Fruit fly (Drosophila melanogaster): ENCODE results near the gene Taf1.

The Taf1 gene

dm6 chr3R:6662613-6663288 lies 16.1 kb downstream of the Taf1 start (continued):
- TF ChIP-seq CG2875 (GFP tag; optimal IDR thresholded peaks at IDR 0.05) (no peak), CG18476 (GFP tag; optimal IDR thresholded peaks at IDR 0.05) (no peak), CkIIα-i1 (GFP tag; IDR thresholded peaks at IDR 0.05) (no peak), CG9437 (GFP tag; optimal IDR thresholded peaks at IDR 0.05) (no peak), onecut (GFP tag; IDR thresholded peaks at IDR 0.05) (no peak), CG17328 (GFP tag; IDR thresholded peaks at IDR 0.05) (no peak), toy (GFP tag; IDR thresholded peaks at IDR 0.05) (no peak), HLH4C (GFP tag; IDR thresholded peaks at IDR 0.05; ENCODE audit: partially characterized antibody) (no peak), Doc2 (GFP tag; IDR thresholded peaks at IDR 0.05) (no peak), Deaf1 (tag; optimal IDR thresholded peaks at IDR 0.05) (no peak), sens (GFP tag) (peak; percentile 68), fru (optimal IDR thresholded peaks at IDR 0.05) (no peak), CG18011 (GFP tag; optimal IDR thresholded peaks at IDR 0.05) (no peak), CG7987 (GFP tag; optimal IDR thresholded peaks at IDR 0.05) (no peak), CG10979 (tag; optimal IDR thresholded peaks at IDR 0.05) (peak; percentile 38), CG11456 (GFP tag; IDR thresholded peaks at IDR 0.05) (0 out of 3 replicates have a peak, but pooled peaks have one; percentile 17), ase (GFP tag; IDR thresholded peaks at IDR 0.05) (no peak), Meics (GFP tag; optimal IDR thresholded peaks at IDR 0.05) (no peak), ab (GFP tag; optimal IDR thresholded peaks at IDR 0.05) (no peak), lab (GFP tag; optimal IDR thresholded peaks at IDR 0.05) (no peak), CG31441 (GFP tag; IDR thresholded peaks at IDR 0.05) (no peak), gt (GFP tag; IDR thresholded peaks at IDR 0.05) (no peak), sug (tag; optimal IDR thresholded peaks at IDR 0.05) (no peak), tgo (GFP tag; IDR thresholded peaks at IDR 0.05) (no peak), sc (optimal IDR thresholded peaks at IDR 0.05) (no peak), sc (GFP tag; optimal IDR thresholded peaks at IDR 0.05) (no peak), CG4707 (GFP tag; optimal IDR thresholded peaks at IDR 0.05) (no peak), tll (GFP tag; optimal IDR thresholded peaks at IDR 0.05) (peak in 1 of 2 experiments; percentile 46), gcm (GFP tag; optimal IDR thresholded peaks at IDR 0.05) (no peak), CG18764 (GFP tag; optimal IDR thresholded peaks at IDR 0.05) (no peak), TFAM (GFP tag; optimal IDR thresholded peaks at IDR 0.05) (no peak), CG4404 (GFP tag; IDR thresholded peaks at IDR 0.05) (peak; percentile 48; the same call in 1 of the 2 replicates), lilli (GFP tag; optimal IDR thresholded peaks at IDR 0.05) (no peak), lola (GFP tag; optimal IDR thresholded peaks at IDR 0.05) (peak in 1 of 3 experiments; percentile 51), Dll (GFP tag; IDR thresholded peaks at IDR 0.05; ENCODE audit: partially characterized antibody) (no peak), rib (GFP tag; IDR thresholded peaks at IDR 0.05) (no peak), CG18262 (tag; optimal IDR thresholded peaks at IDR 0.05) (peak; percentile 21), fd3F (GFP tag; optimal IDR thresholded peaks at IDR 0.05) (no peak), CG6813 (GFP tag; optimal IDR thresholded peaks at IDR 0.05) (no peak), kay (GFP tag; optimal IDR thresholded peaks at IDR 0.05) (no peak), exex (tag; optimal IDR thresholded peaks at IDR 0.05) (no peak), oc (tag; optimal IDR thresholded peaks at IDR 0.05) (no peak), CG2678 (tag; optimal IDR thresholded peaks at IDR 0.05) (no peak), Mrtf (GFP tag; IDR thresholded peaks at IDR 0.05) (no peak), pita (GFP tag; optimal IDR thresholded peaks at IDR 0.05) (no peak), bbx (GFP tag; IDR thresholded peaks at IDR 0.05; ENCODE audit: partially characterized antibody) (no peak), Rx (GFP tag; IDR thresholded peaks at IDR 0.05) (no peak), tio (GFP tag; optimal IDR thresholded peaks at IDR 0.05) (no peak), Chrac-16 (GFP tag; optimal IDR thresholded peaks at IDR 0.05) (no peak), Vsx1 (GFP tag; optimal IDR thresholded peaks at IDR 0.05) (no peak)

All from whole organism, embryonic.